Fruit fly (Drosophila melanogaster) whole organism, embryonic: Measurements from ENCODE around the gene dsd.

Source experiments
- CG10462 ChIP-seq: fragments of 200-800 bp; sonication (Bioruptor generic); optimal IDR thresholded peaks from 2 replicates; lab custom pipeline; 2016; ENCODE audit warnings: missing biosample characterization, missing genetic modification characterization
- CG12104 ChIP-seq: fragments of 200-800 bp; sonication (Bioruptor generic); optimal IDR thresholded peaks from 3 replicates; lab custom pipeline; 2016; ENCODE audit warnings: missing biosample characterization, missing genetic modification characterization
- CG13894 ChIP-seq: fragments of 200-800 bp; sonication (Bioruptor generic); optimal IDR thresholded peaks from 3 replicates; lab custom pipeline; 2018; ENCODE audit warnings: missing biosample characterization, mild to moderate bottlenecking, missing genetic modification characterization, moderate library complexity
- CG17359 ChIP-seq: fragments of 200-800 bp; sonication (Bioruptor generic); optimal IDR thresholded peaks from 3 replicates; lab custom pipeline; 2018; ENCODE audit warnings: missing biosample characterization, mild to moderate bottlenecking, missing genetic modification characterization, moderate library complexity
- CG17385 ChIP-seq: fragments of 200-800 bp; sonication (Bioruptor generic); optimal IDR thresholded peaks from 3 replicates; lab custom pipeline; 2018; ENCODE audit warnings: missing biosample characterization, mild to moderate bottlenecking, missing genetic modification characterization
- CG2129 ChIP-seq: fragments of 200-800 bp; sonication (Bioruptor generic); IDR thresholded peaks from 2 replicates; pipeline ENCODE4 v1.3.6; 2022; ENCODE audit warnings: missing biosample characterization, missing genetic modification characterization; ENCODE audit not compliant: partially characterized antibody
- CG2678 ChIP-seq: fragments of 200-800 bp; sonication (Bioruptor generic); optimal IDR thresholded peaks from 3 replicates; lab custom pipeline; 2019; ENCODE audit warnings: missing biosample characterization, mild to moderate bottlenecking, missing genetic modification characterization, moderate library complexity
- CG2889 ChIP-seq: fragments of 200-800 bp; sonication (Bioruptor generic); IDR thresholded peaks from 3 replicates; pipeline ENCODE4 v1.3.6; 2022; ENCODE audit warnings: missing biosample characterization, missing genetic modification characterization
- CG3407 ChIP-seq: fragments of 200-800 bp; sonication (Bioruptor generic); optimal IDR thresholded peaks from 2 replicates; lab custom pipeline; 2018; ENCODE audit warnings: missing biosample characterization, mild to moderate bottlenecking, missing genetic modification characterization
- CG34422 ChIP-seq: fragments of 200-800 bp; sonication (Bioruptor generic); IDR thresholded peaks from 3 replicates; pipeline ENCODE4 v1.3.6; 2022; ENCODE audit warnings: missing biosample characterization, missing genetic modification characterization
- CG6272 ChIP-seq: fragments of 200-800 bp; sonication (Bioruptor generic); IDR thresholded peaks from 2 replicates; pipeline ENCODE4 v1.3.6; 2022; ENCODE audit warnings: missing biosample characterization, missing genetic modification characterization
- CG7372 ChIP-seq: fragments of 200-800 bp; sonication (Bioruptor generic); IDR thresholded peaks from 2 replicates; pipeline ENCODE4 v1.3.6; 2022; ENCODE audit warnings: missing biosample characterization, missing genetic modification characterization
- CG7987 ChIP-seq: fragments of 200-800 bp; sonication (Bioruptor generic); optimal IDR thresholded peaks from 2 replicates; lab custom pipeline; 2018; ENCODE audit warnings: missing biosample characterization, mild to moderate bottlenecking, missing genetic modification characterization, moderate library complexity
- CG8765 ChIP-seq: fragments of 200-800 bp; sonication (Bioruptor generic); IDR thresholded peaks from 2 replicates; pipeline ENCODE4 v1.3.6; 2022; ENCODE audit warnings: missing biosample characterization, missing genetic modification characterization
- CkIIα-i1 ChIP-seq: fragments of 200-800 bp; sonication (Bioruptor generic); IDR thresholded peaks from 2 replicates; pipeline ENCODE4 v1.3.6; 2022; ENCODE audit warnings: missing biosample characterization, missing genetic modification characterization
- Dfd ChIP-seq, 2 experiments: fragments of >200 bp; optimal IDR thresholded peaks; 2 replicates each; lab custom pipeline; 2017; ENCODE audit warnings: missing biosample characterization in 2 of 2, missing genetic modification characterization in 2 of 2
- Ets65A ChIP-seq: fragments of 200-800 bp; sonication (Bioruptor generic); peaks from one replicate; lab custom pipeline; 2016; ENCODE audit warnings: missing biosample characterization, missing genetic modification characterization
- HLHmδ ChIP-seq: fragments of 200-800 bp; sonication (Bioruptor generic); optimal IDR thresholded peaks from 2 replicates; lab custom pipeline; 2018; ENCODE audit warnings: missing biosample characterization, mild to moderate bottlenecking, missing genetic modification characterization, moderate library complexity
- Hr39 ChIP-seq: fragments of >200 bp; optimal IDR thresholded peaks from 2 replicates; lab custom pipeline; 2017
- Hr51 ChIP-seq, 2 experiments: fragments of 200-800 bp; sonication (Bioruptor generic); optimal IDR thresholded peaks; 2 replicates in 1 of 2; 3 replicates in 1 of 2; lab custom pipeline; 2016 to 2018; ENCODE audit warnings: missing biosample characterization in 2 of 2, missing genetic modification characterization in 2 of 2, mild to moderate bottlenecking in 1 of 2, moderate library complexity in 1 of 2
- Opbp ChIP-seq: fragments of 200-800 bp; sonication (Bioruptor generic); IDR thresholded peaks from 3 replicates; pipeline ENCODE4 v1.3.6; 2022; ENCODE audit warnings: missing biosample characterization, missing genetic modification characterization; ENCODE audit not compliant: partially characterized antibody
- Ptx1 ChIP-seq: fragments of 200-800 bp; sonication (Bioruptor generic); IDR thresholded peaks from 2 replicates; pipeline ENCODE4 v1.3.6; 2022; ENCODE audit warnings: missing biosample characterization, missing genetic modification characterization
- Ravus ChIP-seq: fragments of 200-800 bp; sonication (Bioruptor generic); IDR thresholded peaks from 2 replicates; pipeline ENCODE4 v1.3.6; 2022; ENCODE audit warnings: missing biosample characterization, missing genetic modification characterization
- Rx ChIP-seq: fragments of 200-800 bp; sonication (Bioruptor generic); IDR thresholded peaks from 2 replicates; pipeline ENCODE4 v1.3.6; 2022; ENCODE audit warnings: missing biosample characterization, missing genetic modification characterization
- Side ChIP-seq: fragments of 200-800 bp; sonication (Bioruptor generic); optimal IDR thresholded peaks from 2 replicates; lab custom pipeline; 2016; ENCODE audit warnings: missing biosample characterization, missing genetic modification characterization
- Ssrp ChIP-seq: fragments of 200-800 bp; sonication (Bioruptor generic); optimal IDR thresholded peaks from 2 replicates; lab custom pipeline; 2018; ENCODE audit warnings: missing biosample characterization, mild to moderate bottlenecking, missing genetic modification characterization, moderate library complexity
- Xrp1 ChIP-seq: fragments of 200-800 bp; sonication (Bioruptor generic); IDR thresholded peaks from 2 replicates; pipeline ENCODE4 v1.3.6; 2022; ENCODE audit warnings: missing biosample characterization, missing genetic modification characterization
- abd-A ChIP-seq: fragments of 200-800 bp; sonication (Bioruptor generic); optimal IDR thresholded peaks from 3 replicates; lab custom pipeline; 2019; ENCODE audit warnings: missing biosample characterization, mild to moderate bottlenecking, missing genetic modification characterization, moderate library complexity
- aop ChIP-seq: fragments of 200-800 bp; sonication (Bioruptor generic); IDR thresholded peaks from 2 replicates; pipeline ENCODE4 v1.3.6; 2022; ENCODE audit warnings: missing biosample characterization, missing genetic modification characterization
- bab2 ChIP-seq: fragments of 200-800 bp; sonication (Bioruptor generic); optimal IDR thresholded peaks from 2 replicates; lab custom pipeline; 2016; ENCODE audit warnings: missing biosample characterization, missing genetic modification characterization
- chinmo ChIP-seq: fragments of 200-800 bp; sonication (Bioruptor generic); IDR thresholded peaks from 4 replicates; pipeline ENCODE4 v1.3.6; 2022; ENCODE audit warnings: missing biosample characterization, missing genetic modification characterization; ENCODE audit not compliant: partially characterized antibody
- cwo ChIP-seq: fragments of 200-800 bp; sonication (Bioruptor generic); optimal IDR thresholded peaks from 3 replicates; lab custom pipeline; 2017; ENCODE audit warnings: missing biosample characterization, missing genetic modification characterization, mild to moderate bottlenecking, moderate library complexity, missing genetic modification reagents
- dan ChIP-seq: fragments of 200-800 bp; sonication (Bioruptor generic); IDR thresholded peaks from 2 replicates; pipeline ENCODE4 v1.3.6; 2022; ENCODE audit warnings: missing biosample characterization, missing genetic modification characterization
- dmrt11E ChIP-seq: fragments of 200-800 bp; sonication (Bioruptor generic); optimal IDR thresholded peaks from 3 replicates; lab custom pipeline; 2018; ENCODE audit warnings: missing biosample characterization, mild to moderate bottlenecking, missing genetic modification characterization, moderate library complexity
- en ChIP-seq: fragments of 200-800 bp; sonication (Bioruptor generic); optimal IDR thresholded peaks from 2 replicates; lab custom pipeline; 2016; ENCODE audit warnings: missing biosample characterization, missing genetic modification characterization
- esg ChIP-seq: fragments of 200-800 bp; sonication (Bioruptor generic); conservative IDR thresholded peaks from 2 replicates; pipeline ENCODE4 v1.3.6; 2022; ENCODE audit warnings: missing biosample characterization, missing genetic modification characterization
- eyg ChIP-seq: fragments of 200-800 bp; sonication (Bioruptor generic); optimal IDR thresholded peaks from 3 replicates; lab custom pipeline; 2016; ENCODE audit warnings: missing biosample characterization, missing genetic modification characterization
- fd102C ChIP-seq: fragments of 200-800 bp; sonication (Bioruptor generic); optimal IDR thresholded peaks from 2 replicates; lab custom pipeline; 2018; ENCODE audit warnings: missing biosample characterization, mild to moderate bottlenecking, missing genetic modification characterization, moderate library complexity
- hbn ChIP-seq: fragments of 200-800 bp; sonication (Bioruptor generic); IDR thresholded peaks from 2 replicates; pipeline ENCODE4 v1.3.6; 2022; ENCODE audit warnings: missing biosample characterization, missing genetic modification characterization; ENCODE audit not compliant: partially characterized antibody
- hkb ChIP-seq, 2 experiments: fragments of 200-800 bp in 1 of 2; fragments of >200 bp in 1 of 2; sonication (Bioruptor generic) in 1 of 2; IDR thresholded peaks in 1 of 2; optimal IDR thresholded peaks in 1 of 2; 2 replicates each; pipeline versions ENCODE4 v1.3.6 to Lab custom; 2017 to 2022; ENCODE audit warnings: missing biosample characterization in 1 of 2, missing genetic modification characterization in 1 of 2
- kni ChIP-seq: fragments of 200-800 bp; sonication (Bioruptor generic); optimal IDR thresholded peaks from 3 replicates; lab custom pipeline; 2017; ENCODE audit warnings: mild to moderate bottlenecking, missing biosample characterization, missing genetic modification reagents, missing genetic modification characterization
- knrl ChIP-seq: fragments of 200-800 bp; sonication (Bioruptor generic); IDR thresholded peaks from 3 replicates; pipeline ENCODE4 v1.3.6; 2022; ENCODE audit warnings: missing biosample characterization, missing genetic modification characterization; ENCODE audit not compliant: partially characterized antibody
- mam ChIP-seq: fragments of 200-800 bp; sonication (Bioruptor generic); optimal IDR thresholded peaks from 3 replicates; lab custom pipeline; 2016; ENCODE audit warnings: missing biosample characterization, missing genetic modification characterization
- nerfin-2 ChIP-seq: fragments of 200-800 bp; sonication (Bioruptor generic); IDR thresholded peaks from 2 replicates; pipeline ENCODE4 v1.3.6; 2022; ENCODE audit warnings: missing biosample characterization, missing genetic modification characterization; ENCODE audit not compliant: partially characterized antibody
- p53 ChIP-seq: fragments of 200-800 bp; sonication (Bioruptor generic); optimal IDR thresholded peaks from 2 replicates; lab custom pipeline; 2016; ENCODE audit warnings: missing biosample characterization, missing genetic modification characterization
- peb ChIP-seq: fragments of 200-800 bp; sonication (Bioruptor generic); IDR thresholded peaks from 2 replicates; pipeline ENCODE4 v1.3.6; 2022; ENCODE audit warnings: missing biosample characterization, missing genetic modification characterization
- psq ChIP-seq: fragments of 200-800 bp; sonication (Bioruptor generic); optimal IDR thresholded peaks from 2 replicates; lab custom pipeline; 2017; ENCODE audit warnings: missing biosample characterization, missing genetic modification characterization
- vvl ChIP-seq: fragments of 200-800 bp; sonication (Bioruptor generic); IDR thresholded peaks from 2 replicates; pipeline ENCODE4 v1.3.6; 2022; ENCODE audit warnings: missing biosample characterization, missing genetic modification characterization
- zfh1 ChIP-seq: fragments of 200-800 bp; sonication (Bioruptor generic); IDR thresholded peaks from 3 replicates; pipeline ENCODE4 v1.3.6; 2022; ENCODE audit warnings: missing biosample characterization, missing genetic modification characterization

dsd gene

DNA sequence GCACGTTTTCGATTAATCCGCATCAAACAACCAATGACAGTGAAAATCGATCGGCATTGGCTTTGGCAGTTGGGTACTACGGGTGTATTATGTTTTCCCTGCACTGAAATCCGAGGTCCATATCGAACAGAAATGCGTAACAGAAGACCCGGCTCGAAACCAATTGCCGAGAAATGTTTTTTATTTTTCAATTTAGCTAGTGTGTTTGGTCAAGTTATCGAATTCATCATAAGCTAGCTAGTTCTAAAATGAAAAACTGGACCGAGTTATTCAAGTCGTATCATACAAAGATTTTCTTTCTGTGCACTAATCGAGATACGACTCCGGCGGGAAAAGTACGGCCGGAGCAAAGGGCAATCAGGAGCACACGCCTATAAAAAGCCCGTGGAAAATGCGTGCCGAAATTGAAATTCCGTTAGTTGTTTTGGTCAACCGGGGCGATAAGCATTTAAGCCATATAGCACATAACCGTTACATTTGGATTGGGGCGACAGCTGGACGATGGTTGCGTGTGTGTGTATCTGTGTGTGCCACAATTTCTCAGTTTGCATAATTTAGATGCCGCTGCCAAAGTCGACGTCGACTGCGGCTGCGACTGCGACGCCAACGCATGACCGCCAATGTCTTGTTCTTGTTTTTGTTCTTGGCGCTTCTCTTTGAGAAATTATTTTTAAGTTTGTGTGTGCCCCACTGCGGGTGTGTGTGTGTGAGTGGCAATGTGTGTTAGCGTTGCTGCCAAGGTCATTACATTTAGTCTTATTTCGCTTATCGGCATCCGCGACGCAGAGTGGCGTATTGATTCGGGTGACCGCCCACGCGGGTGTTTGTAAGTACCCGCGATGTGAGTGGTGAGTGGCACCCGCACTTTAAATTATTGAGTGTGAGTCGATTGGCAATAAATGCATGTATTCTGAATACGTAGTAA lies 2.2 kb upstream of the dsd start (continued):
- TF ChIP-seq chinmo (0 out of 4 replicates have a peak, but pooled peaks have one; percentile 41), Hr51 (GFP tag; optimal IDR thresholded peaks at IDR 0.05; lab: Kevin White, UChicago) (peak in 1 of 2 experiments; percentile 32), CG2678 (tag; lab: Kevin White, UChicago) (peak; percentile 48), vvl (GFP tag; lab: Robert Waterston, UW) (no peak), cwo (GFP tag; lab: Kevin White, UChicago) (no peak), knrl (GFP tag; lab: Robert Waterston, UW) (no peak), CG7987 (GFP tag; lab: Kevin White, UChicago) (no peak), aop (GFP tag; lab: Robert Waterston, UW) (no peak), fd102C (GFP tag; lab: Kevin White, UChicago) (no peak), Ets65A (GFP tag; lab: Kevin White, UChicago) (no peak), nerfin-2 (GFP tag; lab: Robert Waterston, UW) (no peak), psq (GFP tag; lab: Kevin White, UChicago) (no peak), dmrt11E (tag; lab: Kevin White, UChicago) (no peak), eyg (GFP tag; lab: Kevin White, UChicago) (no peak), CkIIα-i1 (GFP tag; lab: Robert Waterston, UW) (no peak), CG3407 (GFP tag; lab: Kevin White, UChicago) (no peak), abd-A (tag; lab: Kevin White, UChicago) (peak; percentile 3), bab2 (GFP tag; lab: Kevin White, UChicago) (no peak), Opbp (GFP tag; lab: Robert Waterston, UW) (no peak), hkb (optimal IDR thresholded peaks at IDR 0.05; lab: Kevin White, UChicago) (no peak), hkb (GFP tag; IDR thresholded peaks at IDR 0.05; lab: Robert Waterston, UW) (peak; percentile 55), hbn (GFP tag; lab: Robert Waterston, UW) (no peak), CG10462 (GFP tag; lab: Kevin White, UChicago) (no peak), CG13894 (peak; percentile 14), Xrp1 (no peak), mam (GFP tag; lab: Kevin White, UChicago) (peak; percentile 15), CG2129 (GFP tag; lab: Robert Waterston, UW) (no peak), CG17385 (GFP tag; lab: Kevin White, UChicago) (no peak), esg (no peak), Rx (GFP tag; lab: Robert Waterston, UW) (no peak), CG6272 (no peak), CG2889 (GFP tag; lab: Robert Waterston, UW) (no peak), Dfd (GFP tag; optimal IDR thresholded peaks at IDR 0.05; lab: Kevin White, UChicago) (no peak), CG12104 (no peak), Ravus (no peak), CG7372 (no peak), kni (no peak), p53 (GFP tag; lab: Kevin White, UChicago) (no peak), Hr39 (lab: Kevin White, UChicago) (no peak), HLHmδ (GFP tag; lab: Kevin White, UChicago) (no peak), Ptx1 (no peak), en (GFP tag; lab: Kevin White, UChicago) (no peak), Ssrp (tag; lab: Kevin White, UChicago) (no peak), Side (GFP tag; lab: Kevin White, UChicago) (peak; percentile 11), dan (no peak), peb (GFP tag; lab: Robert Waterston, UW) (no peak), zfh1 (GFP tag; lab: Robert Waterston, UW) (no peak), CG17359 (no peak), CG34422 (GFP tag; lab: Robert Waterston, UW) (0 out of 3 replicates have a peak, but pooled peaks have one; percentile 14), CG8765 (GFP tag; lab: Robert Waterston, UW) (no peak)
